Worm (Caenorhabditis elegans): ENCODE results near the gene clec-143.

The clec-143 gene

ce11 chrII:10470159-10470558, at the start of gene clec-143:
clec-143 (minus strand) TSS chrII:10470297.
- TF ChIP-seq W03F9.2 (tag; optimal IDR thresholded peaks at IDR 0.05) (no peak), dao-5 (tag; optimal IDR thresholded peaks at IDR 0.05) (no peak), him-1 (tag; optimal IDR thresholded peaks at IDR 0.05) (no peak)

- no peak for TF ChIP-seq W03F9.2 (tag; optimal IDR thresholded peaks at IDR 0.05)
- TF ChIP-seq him-1 (tag; optimal IDR thresholded peaks at IDR 0.05) = no peak
- TF ChIP-seq dao-5 (tag; optimal IDR thresholded peaks at IDR 0.05) = no peak
These were observed 49.8 kb upstream of the clec-143 start for ce11 chrII:10519863-10520262.

DNA sequence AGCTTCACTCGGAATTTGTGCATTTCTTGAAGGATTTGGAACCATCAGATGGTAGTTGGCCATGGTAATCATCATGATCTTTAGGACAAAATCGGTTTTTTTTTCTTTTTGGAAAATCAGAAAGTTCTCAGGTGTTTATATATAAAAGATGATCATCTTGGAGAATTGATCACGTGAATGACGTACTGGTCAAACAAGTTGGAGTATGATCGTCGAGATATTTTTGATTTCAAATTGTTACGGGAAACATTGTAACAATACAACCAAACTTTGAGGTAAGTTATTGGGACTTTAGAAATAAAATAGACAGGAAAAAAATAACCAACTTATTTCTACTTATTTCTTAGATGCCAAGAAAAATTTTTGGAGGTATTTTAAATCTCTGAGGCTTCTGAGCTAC, 48.9 kb upstream of the clec-143 start, which contains the start of gene F59B10.4:
TSS of gene F59B10.4 (minus strand) at position 101 of the 400 bp plus-strand sequence.
- no peak for TF ChIP-seq W03F9.2 (tag; optimal IDR thresholded peaks at IDR 0.05)
- no peak for TF ChIP-seq him-1 (tag; optimal IDR thresholded peaks at IDR 0.05)
- no peak for TF ChIP-seq dao-5 (tag; optimal IDR thresholded peaks at IDR 0.05)

- TF ChIP-seq dao-5 (tag; optimal IDR thresholded peaks at IDR 0.05) (no peak), W03F9.2 (tag; optimal IDR thresholded peaks at IDR 0.05) (no peak), him-1 (tag; optimal IDR thresholded peaks at IDR 0.05) (no peak)
These were observed 46.3 kb upstream of the clec-143 start for ce11 chrII:10516375-10516774.

DNA sequence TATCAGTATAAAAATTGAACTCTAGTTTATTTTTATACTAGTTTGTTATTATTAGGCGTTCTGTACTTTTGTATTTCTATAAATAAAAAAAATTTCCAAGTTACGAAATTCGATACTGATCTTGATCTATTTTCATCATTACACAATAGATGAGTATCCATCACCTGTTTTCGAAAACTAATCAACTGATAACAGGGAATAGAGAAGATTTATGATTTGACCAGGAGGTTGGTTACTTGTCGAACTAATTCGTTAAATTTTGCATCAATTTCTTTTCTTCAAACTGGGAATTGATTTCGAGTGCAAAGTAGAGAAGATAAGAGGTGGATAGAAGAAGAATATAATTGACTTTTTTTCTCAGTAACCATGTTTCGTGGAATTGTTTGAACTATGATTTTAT, 45.3 kb upstream of the clec-143 start:
- TF ChIP-seq him-1 (tag; optimal IDR thresholded peaks at IDR 0.05) (no peak), dao-5 (tag; optimal IDR thresholded peaks at IDR 0.05) (no peak), W03F9.2 (tag; optimal IDR thresholded peaks at IDR 0.05) (no peak)

- TF ChIP-seq dao-5 (tag; optimal IDR thresholded peaks at IDR 0.05) (no peak), W03F9.2 (tag; optimal IDR thresholded peaks at IDR 0.05) (no peak), him-1 (tag; optimal IDR thresholded peaks at IDR 0.05) (no peak)
These were observed 43.3 kb upstream of the clec-143 start for ce11 chrII:10513377-10513776.

ce11 chrII:10510242-10510641, 40.1 kb upstream of the clec-143 start, which contains the start of gene F59B10.3:
F59B10.3 (plus strand) TSS chrII:10510542.
- TF ChIP-seq dao-5 (tag; optimal IDR thresholded peaks at IDR 0.05) = no peak
- TF ChIP-seq W03F9.2 (tag; optimal IDR thresholded peaks at IDR 0.05) = no peak
- no peak for TF ChIP-seq him-1 (tag; optimal IDR thresholded peaks at IDR 0.05)

ce11 chrII:10509746-10510145, 39.6 kb upstream of the clec-143 start, which contains the start of gene F59B10.2:
F59B10.2 (minus strand) TSS chrII:10509846.
- TF ChIP-seq dao-5 (tag; optimal IDR thresholded peaks at IDR 0.05) (no peak), him-1 (tag; optimal IDR thresholded peaks at IDR 0.05) (no peak), W03F9.2 (tag; optimal IDR thresholded peaks at IDR 0.05) (no peak)

ce11 chrII:10507906-10508305, 37.8 kb upstream of the clec-143 start:
- TF ChIP-seq dao-5 (tag; optimal IDR thresholded peaks at IDR 0.05) (no peak), W03F9.2 (tag; optimal IDR thresholded peaks at IDR 0.05) (no peak), him-1 (tag; optimal IDR thresholded peaks at IDR 0.05) (no peak)

DNA sequence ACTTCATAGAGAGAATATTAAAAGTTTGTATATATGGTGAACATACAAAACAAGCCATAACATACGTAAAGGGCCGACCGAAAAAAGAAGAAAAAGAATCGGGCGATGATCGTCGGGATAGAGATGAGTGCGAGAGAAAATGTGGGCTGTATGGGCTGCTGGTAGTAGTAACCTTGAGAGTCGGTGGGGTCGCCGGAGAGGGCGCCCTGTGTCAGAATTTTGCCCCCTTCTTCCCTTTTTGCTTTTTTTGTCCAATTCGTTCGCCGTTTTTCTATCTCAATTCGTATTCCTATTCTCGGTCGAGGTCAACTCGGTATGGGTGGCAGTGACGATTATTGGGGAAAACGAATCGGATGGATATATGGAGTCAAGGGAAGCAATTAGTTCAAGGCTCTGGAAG, 35.9 kb upstream of the clec-143 start:
- TF ChIP-seq dao-5 (tag; optimal IDR thresholded peaks at IDR 0.05) (no peak), him-1 (tag; optimal IDR thresholded peaks at IDR 0.05) (no peak), W03F9.2 (tag; optimal IDR thresholded peaks at IDR 0.05) (no peak)

DNA sequence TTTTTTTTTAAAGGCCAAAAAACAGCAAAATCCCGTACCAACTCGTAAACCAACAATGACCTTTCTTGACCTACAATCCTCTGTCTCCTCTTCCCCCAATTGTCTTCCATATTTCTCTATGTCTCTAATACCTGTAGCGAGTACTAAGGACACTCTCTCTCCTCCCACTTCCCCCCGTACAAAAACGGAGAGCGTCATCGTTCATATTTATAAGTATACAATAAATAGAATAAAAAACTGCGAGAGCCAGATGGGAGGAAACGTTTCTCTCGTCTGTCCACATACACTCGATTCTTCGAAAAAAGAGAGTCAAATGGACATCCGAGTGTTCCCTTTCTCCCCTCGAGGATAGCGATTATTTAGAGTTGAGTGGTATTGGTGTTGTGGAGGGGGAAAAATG, 34.6 kb upstream of the clec-143 start:
- no peak for TF ChIP-seq W03F9.2 (tag; optimal IDR thresholded peaks at IDR 0.05)
- no peak for TF ChIP-seq him-1 (tag; optimal IDR thresholded peaks at IDR 0.05)
- TF ChIP-seq dao-5 (tag; optimal IDR thresholded peaks at IDR 0.05) = no peak

DNA sequence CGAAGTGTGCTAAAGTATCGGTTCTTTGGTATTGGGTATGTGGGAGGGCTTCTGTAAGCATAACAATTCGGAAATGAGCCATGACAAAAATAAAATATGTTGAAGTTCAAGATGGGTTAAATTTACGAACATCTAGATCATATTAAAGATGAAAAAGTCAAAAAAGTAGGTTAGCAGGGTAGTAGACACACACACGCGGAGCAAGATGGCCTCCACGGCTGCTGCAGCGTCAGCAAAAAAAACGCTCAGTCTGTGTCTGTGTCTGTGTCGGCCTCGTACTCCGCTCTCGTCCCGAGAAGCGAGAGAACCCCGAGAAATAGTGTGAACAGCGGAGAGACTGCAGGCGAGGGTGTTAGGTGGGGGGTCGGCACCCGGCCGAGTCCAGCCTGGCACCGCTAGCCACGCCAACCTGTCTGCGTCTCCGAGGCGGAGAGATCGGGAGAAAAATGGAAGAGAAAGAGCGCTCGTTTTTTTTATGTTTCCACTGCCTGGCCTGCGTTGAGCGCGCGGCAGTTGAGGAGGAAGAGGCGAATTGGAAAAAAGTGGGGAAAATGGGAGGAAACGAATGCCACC, 32.5 kb upstream of the clec-143 start, which contains the start of gene myrf-1:
TSS of gene myrf-1 (minus strand) at position 51 of the 573 bp plus-strand sequence.
- TF ChIP-seq dao-5 (tag; optimal IDR thresholded peaks at IDR 0.05) (peak; percentile 56), him-1 (tag; optimal IDR thresholded peaks at IDR 0.05) (peak; percentile 63), W03F9.2 (tag; optimal IDR thresholded peaks at IDR 0.05) (peak; percentile 52)

DNA sequence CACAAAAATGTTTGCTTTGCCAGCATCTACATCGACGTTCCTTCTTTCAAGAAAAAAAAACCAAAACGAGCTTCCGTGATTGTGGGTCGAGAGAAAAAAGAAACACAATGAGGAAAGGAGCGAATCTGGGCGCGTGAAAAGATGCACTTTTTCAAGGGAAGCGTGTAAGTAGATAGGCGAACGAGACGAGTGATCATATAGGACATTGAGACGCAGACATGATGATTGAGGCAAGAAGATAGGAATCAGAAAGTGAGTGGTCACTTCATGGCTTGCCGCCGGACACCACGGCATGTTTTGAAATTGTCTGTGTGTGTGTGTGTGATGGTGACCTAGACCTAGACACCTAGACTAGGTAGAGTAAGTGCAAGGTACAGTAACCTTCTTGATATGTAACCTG, 31.5 kb upstream of the clec-143 start:
- no peak for TF ChIP-seq W03F9.2 (tag; optimal IDR thresholded peaks at IDR 0.05)
- TF ChIP-seq dao-5 (tag; optimal IDR thresholded peaks at IDR 0.05) = no peak
- TF ChIP-seq him-1 (tag; optimal IDR thresholded peaks at IDR 0.05) = no peak

DNA sequence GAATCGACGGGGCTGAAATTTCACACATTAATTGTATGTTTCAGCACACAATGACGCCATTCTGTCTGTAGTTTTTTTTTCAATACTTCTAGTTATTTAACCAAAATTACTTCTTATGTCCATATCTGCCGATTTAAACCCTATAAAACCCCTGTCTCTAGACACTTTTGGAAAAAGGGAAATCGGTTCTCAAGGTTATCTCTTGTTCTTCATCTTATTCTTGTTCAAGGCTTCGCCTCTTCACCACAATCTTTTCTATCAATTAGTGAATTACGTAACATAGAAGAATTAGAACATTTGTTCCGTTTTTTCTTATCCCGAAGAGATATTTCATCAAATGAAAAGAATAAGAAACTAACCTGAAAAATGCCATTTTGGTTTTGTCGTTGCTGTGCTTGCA, 30.6 kb upstream of the clec-143 start:
- no peak for TF ChIP-seq him-1 (tag; optimal IDR thresholded peaks at IDR 0.05)
- no peak for TF ChIP-seq W03F9.2 (tag; optimal IDR thresholded peaks at IDR 0.05)
- no peak for TF ChIP-seq dao-5 (tag; optimal IDR thresholded peaks at IDR 0.05)

ce11 chrII:10495912-10496311, 25.8 kb upstream of the clec-143 start, which contains the start of gene ZK666.12:
ZK666.12 (plus strand) TSS chrII:10496212.
- TF ChIP-seq him-1 (tag; optimal IDR thresholded peaks at IDR 0.05) (no peak), dao-5 (tag; optimal IDR thresholded peaks at IDR 0.05) (no peak), W03F9.2 (tag; optimal IDR thresholded peaks at IDR 0.05) (no peak)

Data from whole organism, L4/young adult.